Worm (Caenorhabditis elegans) whole organism, midembryonic: ENCODE data around the gene T28B11.1.

Experiments used
- T22C8.4 ChIP-seq: fragments of 200-800 bp; sonication (Bioruptor generic); IDR thresholded peaks from 2 replicates; pipeline ENCODE4 v1.3.6; 2022; ENCODE audit warnings: missing genetic modification characterization, missing compliant biosample characterization
- flt-1 ChIP-seq: fragments of 200-800 bp; sonication (Bioruptor generic); IDR thresholded peaks from 2 replicates; pipeline ENCODE4 v1.3.6; 2022; ENCODE audit warnings: missing genetic modification characterization, missing compliant biosample characterization
- klf-2 ChIP-seq: fragments of 200-800 bp; sonication (Bioruptor generic); conservative IDR thresholded peaks from 2 replicates; pipeline ENCODE4 v1.3.6; 2022; ENCODE audit warnings: missing genetic modification reagents, missing genetic modification characterization, missing compliant biosample characterization
- ref-1 ChIP-seq: fragments of 200-800 bp; sonication (Bioruptor generic); conservative IDR thresholded peaks from 2 replicates; pipeline ENCODE4 v1.3.6; 2022; ENCODE audit warnings: missing genetic modification reagents, missing genetic modification characterization, missing compliant biosample characterization
- ztf-23 ChIP-seq: fragments of 200-800 bp; sonication (Bioruptor generic); IDR thresholded peaks from 2 replicates; pipeline ENCODE4 v1.3.6; 2022; ENCODE audit warnings: missing genetic modification reagents, missing genetic modification characterization, missing compliant biosample characterization

DNA sequence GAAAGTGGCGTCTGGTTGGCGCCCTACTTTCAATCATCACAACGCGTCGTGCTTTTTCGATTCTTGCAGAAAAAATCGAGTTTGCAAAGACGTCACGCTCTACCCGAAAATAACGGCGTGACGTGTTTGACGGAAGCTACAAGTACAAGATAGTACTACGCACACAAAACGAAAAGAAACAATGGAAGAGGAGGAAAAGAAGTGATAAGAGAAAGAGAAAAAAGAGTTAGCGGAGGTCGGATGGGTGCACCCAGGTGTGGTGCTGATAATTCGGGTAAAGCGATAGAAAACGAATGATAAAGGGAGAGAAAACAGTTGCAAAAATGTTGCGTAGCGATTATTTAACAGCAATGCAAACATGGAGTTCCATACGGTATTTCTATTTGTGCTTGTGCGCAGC, 5.5 kb downstream of the T28B11.1 start:
- TF ChIP-seq ref-1 (GFP tag; lab: Robert Waterston, UW) (no peak), T22C8.4 (GFP tag; lab: Robert Waterston, UW) (no peak), flt-1 (GFP tag; lab: Robert Waterston, UW) (no peak), ztf-23 (GFP tag; lab: Robert Waterston, UW) (no peak), klf-2 (GFP tag; lab: Robert Waterston, UW) (no peak)
